Worm (Caenorhabditis elegans) whole organism, early embryonic: ENCODE data around the gene F14H3.14.
A peak's percentile ranks its signal among the peaks of the same experiment; 100 is the strongest.
"Not testable (repeated sequence)": the region's sequence is repeated elsewhere in the genome, so short reads cannot be mapped to it uniquely, and the experiment has no call there.

Experiments used
- B0310.2 ChIP-seq: sonication (generic microtip); optimal IDR thresholded peaks from 2 replicates; lab custom pipeline; 2016; ENCODE audit warnings: mild to moderate bottlenecking, missing genetic modification characterization, missing compliant biosample characterization
- F13C5.2 ChIP-seq: sonication (generic microtip); optimal IDR thresholded peaks from 2 replicates; lab custom pipeline; 2017; ENCODE audit warnings: mild to moderate bottlenecking, missing genetic modification characterization, inconsistent platforms, missing compliant biosample characterization
- ama-1 ChIP-seq: fragments of 150-350 bp; optimal IDR thresholded peaks from 2 replicates; lab custom pipeline; 2014
- ceh-36 ChIP-seq: sonication (generic microtip); optimal IDR thresholded peaks from 2 replicates; lab custom pipeline; 2016; ENCODE audit warnings: missing genetic modification characterization, inconsistent platforms, missing compliant biosample characterization
- ets-7 ChIP-seq: sonication (generic microtip); optimal IDR thresholded peaks from 2 replicates; lab custom pipeline; 2016; ENCODE audit warnings: missing genotype, missing genetic modification characterization, missing compliant biosample characterization
- flt-1 ChIP-seq: fragments of 200-800 bp; sonication (Bioruptor generic); IDR thresholded peaks from 2 replicates; pipeline ENCODE4 v1.3.6; 2022; ENCODE audit warnings: missing genetic modification characterization, missing compliant biosample characterization
- hmg-4 ChIP-seq: fragments of 200-800 bp; sonication (Bioruptor generic); optimal IDR thresholded peaks from 2 replicates; lab custom pipeline; 2018; ENCODE audit warnings: mild to moderate bottlenecking, missing genetic modification characterization, missing compliant biosample characterization
- hnd-1 ChIP-seq: sonication (generic microtip); optimal IDR thresholded peaks from 2 replicates; lab custom pipeline; 2016; ENCODE audit warnings: missing genetic modification characterization, missing compliant biosample characterization
- pes-1 ChIP-seq: fragments of 200-800 bp; sonication (Bioruptor generic); IDR thresholded peaks from 2 replicates; pipeline ENCODE4 v1.3.6; 2022; ENCODE audit warnings: missing genetic modification reagents, missing genetic modification characterization, missing compliant biosample characterization
- scrt-1 ChIP-seq: fragments of 200-800 bp; sonication (Bioruptor generic); IDR thresholded peaks from 2 replicates; pipeline ENCODE4 v1.3.6; 2022; ENCODE audit warnings: missing genetic modification characterization, missing compliant biosample characterization
- sea-1 ChIP-seq: fragments of 200-800 bp; sonication (Bioruptor generic); conservative IDR thresholded peaks from 2 replicates; pipeline ENCODE4 v1.3.6; 2022; ENCODE audit warnings: missing genetic modification characterization, missing compliant biosample characterization
- tbx-37 ChIP-seq: fragments of 200-800 bp; sonication (Bioruptor generic); conservative IDR thresholded peaks from 2 replicates; pipeline ENCODE4 v1.3.6; 2022; ENCODE audit warnings: missing genetic modification reagents, missing genetic modification characterization, missing compliant biosample characterization

ce11 chrV:16040848-16041247 is 21.8 kb downstream of the F14H3.14 start:
- TF ChIP-seq F13C5.2 (tag; lab: Kevin White, UChicago); ceh-36 (tag; lab: Kevin White, UChicago); ets-7 (tag; lab: Kevin White, UChicago); B0310.2 (tag; lab: Kevin White, UChicago); hmg-4 (GFP tag; lab: Kevin White, UChicago); hnd-1; sea-1 (GFP tag; lab: Robert Waterston, UW); tbx-37 (GFP tag; lab: Robert Waterston, UW): not testable (repeated sequence)
- TF ChIP-seq pes-1 (GFP tag; lab: Robert Waterston, UW) (peak; percentile 61), ama-1 (lab: Kevin White, UChicago) (peak; percentile 77), scrt-1 (GFP tag; lab: Robert Waterston, UW) (0 out of 2 replicates have a peak, but pooled peaks have one; percentile 17), flt-1 (0 out of 2 replicates have a peak, but pooled peaks have one; percentile 6)
